Worm (Caenorhabditis elegans) whole organism, mixed stage, embryonic: Measurements from ENCODE around the gene dmsr-14.

Experiments used
- M03D4.4 ChIP-seq: sonication (generic microtip); optimal IDR thresholded peaks from 2 replicates; lab custom pipeline; 2017; ENCODE audit warnings: mild to moderate bottlenecking, missing genetic modification characterization, missing compliant biosample characterization
- bed-3 ChIP-seq: fragments of 200-800 bp; sonication (Bioruptor generic); optimal IDR thresholded peaks from 3 replicates; lab custom pipeline; 2018; ENCODE audit warnings: mild to moderate bottlenecking, missing genetic modification characterization, moderate library complexity, missing compliant biosample characterization
- blmp-1 ChIP-seq: fragments of 150-350 bp; optimal IDR thresholded peaks from 2 replicates; lab custom pipeline; 2014; ENCODE audit warnings: missing biosample characterization, missing genetic modification characterization
- ceh-43 ChIP-seq: fragments of 200-800 bp; sonication (Bioruptor generic); optimal IDR thresholded peaks from 2 replicates; lab custom pipeline; 2018; ENCODE audit warnings: mild to moderate bottlenecking, missing genetic modification characterization, moderate library complexity, missing compliant biosample characterization
- ceh-83 ChIP-seq: fragments of 200-800 bp; sonication (Bioruptor generic); optimal IDR thresholded peaks from 2 replicates; lab custom pipeline; 2018; ENCODE audit warnings: mild to moderate bottlenecking, missing genetic modification characterization, missing compliant biosample characterization
- ces-1 ChIP-seq: fragments of 150-350 bp; optimal IDR thresholded peaks from 2 replicates; lab custom pipeline; 2014; ENCODE audit warnings: missing biosample characterization, missing genetic modification reagents, missing genetic modification characterization
- drap-1 ChIP-seq: fragments of 200-800 bp; sonication (Bioruptor generic); optimal IDR thresholded peaks from 3 replicates; lab custom pipeline; 2018; ENCODE audit warnings: mild to moderate bottlenecking, missing genetic modification characterization, missing compliant biosample characterization
- elt-1 ChIP-seq: sonication (generic microtip); optimal IDR thresholded peaks from 2 replicates; lab custom pipeline; 2017; ENCODE audit warnings: missing genetic modification characterization, mild to moderate bottlenecking, missing compliant biosample characterization, antibody characterized with exemption, moderate library complexity, borderline replicate concordance; ENCODE audit not compliant: insufficient read depth
- elt-3 ChIP-seq: fragments of 150-350 bp; optimal IDR thresholded peaks from 2 replicates; lab custom pipeline; 2014; ENCODE audit warnings: missing biosample characterization, missing genetic modification characterization
- flh-1 ChIP-seq: fragments of 200-800 bp; sonication (Bioruptor generic); optimal IDR thresholded peaks from 2 replicates; lab custom pipeline; 2018; ENCODE audit warnings: mild to moderate bottlenecking, missing genetic modification characterization, moderate library complexity, missing compliant biosample characterization
- ham-2 ChIP-seq: fragments of 200-800 bp; sonication (Bioruptor generic); optimal IDR thresholded peaks from 2 replicates; lab custom pipeline; 2018; ENCODE audit warnings: mild to moderate bottlenecking, missing genetic modification characterization, missing compliant biosample characterization
- hlh-1 ChIP-seq: fragments of 150-350 bp; optimal IDR thresholded peaks from 2 replicates; lab custom pipeline; 2014; ENCODE audit warnings: missing biosample characterization, missing genetic modification reagents, missing genetic modification characterization
- lin-13 ChIP-seq: fragments of 150-350 bp; optimal IDR thresholded peaks from 2 replicates; lab custom pipeline; 2014; ENCODE audit warnings: missing biosample characterization, missing genetic modification characterization
- lin-32 ChIP-seq: fragments of 200-800 bp; sonication (Bioruptor generic); optimal IDR thresholded peaks from 2 replicates; lab custom pipeline; 2018; ENCODE audit warnings: mild to moderate bottlenecking, missing genetic modification characterization, missing compliant biosample characterization
- mab-5 ChIP-seq: fragments of 150-350 bp; optimal IDR thresholded peaks from 2 replicates; lab custom pipeline; 2014; ENCODE audit warnings: missing biosample characterization, missing genetic modification characterization
- mep-1 ChIP-seq: fragments of 150-350 bp; optimal IDR thresholded peaks from 2 replicates; lab custom pipeline; 2017; ENCODE audit warnings: missing biosample characterization, missing genetic modification reagents, missing genetic modification characterization, inconsistent platforms
- mls-2 ChIP-seq: sonication (generic microtip); optimal IDR thresholded peaks from 2 replicates; lab custom pipeline; 2016; ENCODE audit warnings: mild to moderate bottlenecking, missing genetic modification characterization, moderate library complexity, missing compliant biosample characterization
- nhr-12 ChIP-seq: fragments of 150-350 bp; optimal IDR thresholded peaks from 2 replicates; lab custom pipeline; 2014; ENCODE audit warnings: missing biosample characterization, missing genetic modification characterization
- nhr-237 ChIP-seq: fragments of 150-350 bp; optimal IDR thresholded peaks from 2 replicates; lab custom pipeline; 2014; ENCODE audit warnings: missing biosample characterization, missing genetic modification characterization
- nhr-28 ChIP-seq: fragments of 150-350 bp; optimal IDR thresholded peaks from 2 replicates; lab custom pipeline; 2014; ENCODE audit warnings: missing biosample characterization, missing genetic modification characterization
- nhr-76 ChIP-seq: sonication (generic microtip); optimal IDR thresholded peaks from 2 replicates; lab custom pipeline; 2017; ENCODE audit warnings: missing biosample characterization, missing genetic modification characterization
- pha-4 ChIP-seq: fragments of 150-350 bp; optimal IDR thresholded peaks from 2 replicates; lab custom pipeline; 2018; ENCODE audit warnings: missing biosample characterization, missing genetic modification reagents, missing genetic modification characterization
- sem-2 ChIP-seq: fragments of 200-800 bp; sonication (Bioruptor generic); optimal IDR thresholded peaks from 2 replicates; lab custom pipeline; 2018; ENCODE audit warnings: mild to moderate bottlenecking, missing genetic modification characterization, missing compliant biosample characterization
- snpc-4 ChIP-seq: fragments of 150-350 bp; optimal IDR thresholded peaks from 2 replicates; lab custom pipeline; 2014; ENCODE audit warnings: missing biosample characterization, missing genetic modification characterization
- sptf-1 ChIP-seq: sonication (generic microtip); optimal IDR thresholded peaks from 2 replicates; lab custom pipeline; 2017; ENCODE audit warnings: mild to moderate bottlenecking, missing genetic modification characterization, moderate library complexity, missing compliant biosample characterization
- tbx-8 ChIP-seq: fragments of 200-800 bp; sonication (Bioruptor generic); optimal IDR thresholded peaks from 2 replicates; lab custom pipeline; 2018; ENCODE audit warnings: mild to moderate bottlenecking, missing genetic modification characterization, moderate library complexity, missing compliant biosample characterization
- unc-120 ChIP-seq: sonication (generic microtip); optimal IDR thresholded peaks from 2 replicates; lab custom pipeline; 2017; ENCODE audit warnings: missing genetic modification characterization, missing compliant biosample characterization; ENCODE audit not compliant: poor library complexity, severe bottlenecking
- unc-62 ChIP-seq: fragments of 150-350 bp; optimal IDR thresholded peaks from 2 replicates; lab custom pipeline; 2014; ENCODE audit warnings: missing biosample characterization, missing genetic modification reagents, missing genetic modification characterization
- zip-8 ChIP-seq: fragments of 150-350 bp; optimal IDR thresholded peaks from 2 replicates; lab custom pipeline; 2014; ENCODE audit warnings: missing biosample characterization, missing genetic modification characterization

dmsr-14 gene

ce11 chrV:6803992-6804391 is 13.1 kb downstream of the dmsr-14 start, which contains the start of gene dmsr-11:
TSS of gene dmsr-11 (minus strand) at chrV:6804092.
- TF ChIP-seq blmp-1 (tag; lab: Kevin White, UChicago) (no peak), unc-120 (tag; lab: Kevin White, UChicago) (no peak), mab-5 (tag; lab: Kevin White, UChicago) (no peak), tbx-8 (no peak), nhr-12 (no peak)

- TF ChIP-seq sptf-1, result no peak
- no peak for TF ChIP-seq ceh-43 (GFP tag; lab: Kevin White, UChicago)
- TF ChIP-seq unc-62, result no peak
- TF ChIP-seq tbx-8, result no peak
- TF ChIP-seq snpc-4 (tag; lab: Kevin White, UChicago), result no peak
- TF ChIP-seq mab-5 (tag; lab: Kevin White, UChicago), result no peak
- TF ChIP-seq mep-1 (tag; lab: Kevin White, UChicago), result no peak
- no peak for TF ChIP-seq nhr-237 (tag; lab: Kevin White, UChicago)
- no peak for TF ChIP-seq ces-1 (GFP tag; lab: Kevin White, UChicago)
- TF ChIP-seq sem-2, result no peak
- no peak for TF ChIP-seq elt-1
- no peak for TF ChIP-seq nhr-76
- TF ChIP-seq bed-3 (GFP tag; lab: Kevin White, UChicago), result no peak
- TF ChIP-seq, all 35 proteins: peak for 0
These were observed 15.2 kb downstream of the dmsr-14 start, which contains the start of gene dmsr-10 for ce11 chrV:6801850-6802249. TSS of gene dmsr-10 (minus strand) at chrV:6801950.

ce11 chrV:6799564-6799963 is 17.5 kb downstream of the dmsr-14 start, which contains the start of gene dmsr-9:
TSS of gene dmsr-9 (minus strand) at chrV:6799664.
- TF ChIP-seq sptf-1, result no peak
- no peak for TF ChIP-seq sem-2
- TF ChIP-seq snpc-4 (tag; lab: Kevin White, UChicago), result no peak
- no peak for TF ChIP-seq pha-4
- no peak for TF ChIP-seq lin-13 (tag; lab: Kevin White, UChicago)
- TF ChIP-seq nhr-237 (tag; lab: Kevin White, UChicago), result no peak
- TF ChIP-seq nhr-28, result no peak
- TF ChIP-seq flh-1 (GFP tag; lab: Kevin White, UChicago), result no peak
- no peak for TF ChIP-seq lin-32 (GFP tag; lab: Kevin White, UChicago)
- no peak for TF ChIP-seq mab-5 (tag; lab: Kevin White, UChicago)
- TF ChIP-seq drap-1, result no peak
- no peak for TF ChIP-seq nhr-76
- no peak for TF ChIP-seq bed-3 (GFP tag; lab: Kevin White, UChicago)
- no peak for TF ChIP-seq ham-2 (GFP tag; lab: Kevin White, UChicago)
- TF ChIP-seq hlh-1 (tag; lab: Kevin White, UChicago), result no peak
- no peak for TF ChIP-seq ceh-43 (GFP tag; lab: Kevin White, UChicago)
- TF ChIP-seq zip-8 (tag; lab: Kevin White, UChicago), result no peak

DNA sequence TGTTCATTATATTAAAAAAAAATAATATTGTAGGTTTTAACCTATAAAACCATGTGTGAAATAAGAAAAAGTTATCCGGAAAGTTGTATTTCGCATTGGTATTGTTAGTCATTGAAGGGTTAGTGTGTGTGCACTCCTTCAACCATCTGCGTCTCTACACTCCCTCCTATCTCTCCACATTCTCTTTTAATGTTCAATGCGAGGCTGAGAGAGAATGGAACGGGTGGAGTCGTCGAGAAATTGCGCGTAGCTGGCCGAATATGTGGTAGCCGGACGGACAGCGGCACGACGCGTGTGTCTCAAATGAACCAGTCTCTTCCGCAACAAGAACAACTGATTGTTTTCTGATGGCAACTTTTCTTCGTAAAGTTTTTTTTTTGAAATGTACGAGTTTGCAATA is 20.2 kb downstream of the dmsr-14 start:
- TF ChIP-seq hlh-1 (tag; lab: Kevin White, UChicago) (peak; percentile 58), mls-2 (tag; lab: Kevin White, UChicago) (peak; percentile 33), blmp-1 (tag; lab: Kevin White, UChicago) (no peak), unc-120 (tag; lab: Kevin White, UChicago) (peak; percentile 79), M03D4.4 (tag; lab: Kevin White, UChicago) (no peak), ces-1 (GFP tag; lab: Kevin White, UChicago) (peak; percentile 29), lin-32 (GFP tag; lab: Kevin White, UChicago) (no peak), lin-13 (tag; lab: Kevin White, UChicago) (no peak), ham-2 (GFP tag; lab: Kevin White, UChicago) (peak; percentile 46)

DNA sequence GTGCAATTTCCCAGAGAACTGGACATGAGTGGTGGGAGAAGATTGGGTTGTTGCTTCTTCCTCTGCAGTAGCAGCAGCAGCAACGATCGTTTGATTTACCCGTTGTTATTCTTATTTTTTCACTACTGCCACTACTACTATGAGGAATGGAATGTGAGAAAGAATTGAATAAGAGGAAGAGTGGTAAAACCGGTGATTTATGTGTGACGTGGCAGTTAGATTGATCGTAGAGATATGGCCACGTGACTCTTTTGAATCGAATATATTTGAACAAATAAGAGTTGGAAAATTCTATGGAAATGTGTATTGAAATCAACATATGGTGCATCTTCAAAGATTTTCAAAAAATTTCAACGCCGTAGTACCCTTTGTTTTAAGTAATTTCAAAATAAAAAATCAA is 20.8 kb downstream of the dmsr-14 start:
- no peak for TF ChIP-seq ceh-83
- TF ChIP-seq lin-13 (tag; lab: Kevin White, UChicago), result no peak
- no peak for TF ChIP-seq elt-3 (tag; lab: Kevin White, UChicago)
- no peak for TF ChIP-seq M03D4.4 (tag; lab: Kevin White, UChicago)
- TF ChIP-seq mab-5 (tag; lab: Kevin White, UChicago), result no peak
